Fruit fly (Drosophila melanogaster): ENCODE measurements around the gene GstD7.

- no peak for TF ChIP-seq psq (optimal IDR thresholded peaks at IDR 0.05)
- no peak for TF ChIP-seq ttk (optimal IDR thresholded peaks at IDR 0.05)
- TF ChIP-seq h (optimal IDR thresholded peaks at IDR 0.05), result no peak
- TF ChIP-seq insv (optimal IDR thresholded peaks at IDR 0.05), result no peak
- no peak for TF ChIP-seq Myc (optimal IDR thresholded peaks at IDR 0.05)
- TF ChIP-seq Sin3A (optimal IDR thresholded peaks at IDR 0.05), result no peak
Observed at dm6 chr3R:12378200-12378599, at the start of gene GstD7.
